Fruit fly (Drosophila melanogaster): ENCODE data around the gene TTLL1B.

Gene TTLL1B

dm6 chr3L:4698032-4698431, 50.0 kb downstream of the TTLL1B start (continued):
- peak; percentile 60 for TF ChIP-seq gcm2 (GFP tag; optimal IDR thresholded peaks at IDR 0.05)
- peak; percentile 64 for TF ChIP-seq CG3407 (GFP tag; optimal IDR thresholded peaks at IDR 0.05)
- TF ChIP-seq sima (GFP tag; optimal IDR thresholded peaks at IDR 0.05): no peak
- peak; percentile 32 for TF ChIP-seq YL-1 (GFP tag; optimal IDR thresholded peaks at IDR 0.05)
- TF ChIP-seq CG8944 (GFP tag; optimal IDR thresholded peaks at IDR 0.05): peak; percentile 83
- peak; percentile 65; the same call in 1 of the 2 replicates for TF ChIP-seq CG10959 (GFP tag; IDR thresholded peaks at IDR 0.05)
- peak; percentile 49 for TF ChIP-seq CG31388 (GFP tag; optimal IDR thresholded peaks at IDR 0.05)
- TF ChIP-seq CG4820 (GFP tag; optimal IDR thresholded peaks at IDR 0.05): peak; percentile 83
- TF ChIP-seq Fer1 (GFP tag; optimal IDR thresholded peaks at IDR 0.05): peak; percentile 82
- no peak for TF ChIP-seq ato (GFP tag; IDR thresholded peaks at IDR 0.05; ENCODE audit: partially characterized antibody)
- peak; percentile 79 for TF ChIP-seq ttk (GFP tag; IDR thresholded peaks at IDR 0.05)
- TF ChIP-seq Dp (GFP tag; optimal IDR thresholded peaks at IDR 0.05): no peak
- TF ChIP-seq Six4 (GFP tag; optimal IDR thresholded peaks at IDR 0.05): peak; percentile 73
- peak; percentile 80 for TF ChIP-seq CG11398 (GFP tag; optimal IDR thresholded peaks at IDR 0.05)
- TF ChIP-seq Tbp (GFP tag; optimal IDR thresholded peaks at IDR 0.05): no peak
- TF ChIP-seq zfh2 (GFP tag; optimal IDR thresholded peaks at IDR 0.05): peak; percentile 79
- no peak for TF ChIP-seq CG8478 (optimal IDR thresholded peaks at IDR 0.05)
- peak; percentile 79 for TF ChIP-seq tgo (GFP tag; IDR thresholded peaks at IDR 0.05)
- TF ChIP-seq CG10366 (GFP tag; IDR thresholded peaks at IDR 0.05): peak; percentile 82
- peak; percentile 76 for TF ChIP-seq CG31441 (GFP tag; IDR thresholded peaks at IDR 0.05)
- no peak for TF ChIP-seq Hr39 (optimal IDR thresholded peaks at IDR 0.05)
- TF ChIP-seq CG14710 (tag; optimal IDR thresholded peaks at IDR 0.05): peak; percentile 69
- TF ChIP-seq Fer2 (tag; optimal IDR thresholded peaks at IDR 0.05): peak; percentile 64
- TF ChIP-seq Dip2 (GFP tag; IDR thresholded peaks at IDR 0.05): no peak
- peak; percentile 71 for TF ChIP-seq CG3847 (GFP tag; IDR thresholded peaks at IDR 0.05)
- TF ChIP-seq CG10209 (GFP tag; optimal IDR thresholded peaks at IDR 0.05): peak; percentile 78
- TF ChIP-seq CG1603 (tag; optimal IDR thresholded peaks at IDR 0.05): peak; percentile 87
- TF ChIP-seq Dll (GFP tag; IDR thresholded peaks at IDR 0.05; ENCODE audit: partially characterized antibody): no peak
- TF ChIP-seq ara (GFP tag; IDR thresholded peaks at IDR 0.05): peak; percentile 75
- peak; percentile 94 for TF ChIP-seq ci (GFP tag; IDR thresholded peaks at IDR 0.05)
- peak; percentile 88 for TF ChIP-seq CG13424 (tag; optimal IDR thresholded peaks at IDR 0.05)
- TF ChIP-seq CG10267 (tag; optimal IDR thresholded peaks at IDR 0.05): peak; percentile 72
- TF ChIP-seq CG17361 (GFP tag; IDR thresholded peaks at IDR 0.05): peak; percentile 74
- no peak; the same call in 1 of the 2 replicates for TF ChIP-seq chm (GFP tag; IDR thresholded peaks at IDR 0.05)
- TF ChIP-seq Atf-2 (GFP tag; optimal IDR thresholded peaks at IDR 0.05): peak; percentile 71
- TF ChIP-seq CrebB (tag; optimal IDR thresholded peaks at IDR 0.05): peak; percentile 79
- TF ChIP-seq dm (GFP tag; optimal IDR thresholded peaks at IDR 0.05): peak; percentile 64
- peak; percentile 81 for TF ChIP-seq CG5953 (GFP tag; IDR thresholded peaks at IDR 0.05)
- peak; percentile 62 for TF ChIP-seq org-1 (GFP tag; optimal IDR thresholded peaks at IDR 0.05)
- peak; percentile 52 for TF ChIP-seq abd-A (tag; optimal IDR thresholded peaks at IDR 0.05)
- TF ChIP-seq pros (GFP tag; optimal IDR thresholded peaks at IDR 0.05): no peak
- peak; percentile 89 for TF ChIP-seq CG14014 (GFP tag; IDR thresholded peaks at IDR 0.05)
- peak; percentile 84 for TF ChIP-seq Ptx1 (GFP tag; IDR thresholded peaks at IDR 0.05)
- peak; percentile 82 for TF ChIP-seq CG8924 (tag; optimal IDR thresholded peaks at IDR 0.05)
- peak; percentile 77 for TF ChIP-seq CG12155 (GFP tag; optimal IDR thresholded peaks at IDR 0.05)
- peak; percentile 73 for TF ChIP-seq tup (GFP tag; optimal IDR thresholded peaks at IDR 0.05)
- TF ChIP-seq Mrtf (GFP tag; IDR thresholded peaks at IDR 0.05): peak; percentile 83
- peak; percentile 83 for TF ChIP-seq HHEX (GFP tag; optimal IDR thresholded peaks at IDR 0.05)
- peak; percentile 74 for TF ChIP-seq sqz (GFP tag; optimal IDR thresholded peaks at IDR 0.05)
- TF ChIP-seq Sry-β (GFP tag; optimal IDR thresholded peaks at IDR 0.05): no peak
- TF ChIP-seq NK7.1 (GFP tag; optimal IDR thresholded peaks at IDR 0.05): peak; percentile 53
- peak in 1 of 2 experiments; percentile 91 for TF ChIP-seq eve (GFP tag; optimal IDR thresholded peaks at IDR 0.05)
- TF ChIP-seq CG11456 (GFP tag; IDR thresholded peaks at IDR 0.05): peak; percentile 84

All from whole organism, embryonic.